Fruit fly (Drosophila melanogaster): Measurements from ENCODE around the gene nom.

DNA sequence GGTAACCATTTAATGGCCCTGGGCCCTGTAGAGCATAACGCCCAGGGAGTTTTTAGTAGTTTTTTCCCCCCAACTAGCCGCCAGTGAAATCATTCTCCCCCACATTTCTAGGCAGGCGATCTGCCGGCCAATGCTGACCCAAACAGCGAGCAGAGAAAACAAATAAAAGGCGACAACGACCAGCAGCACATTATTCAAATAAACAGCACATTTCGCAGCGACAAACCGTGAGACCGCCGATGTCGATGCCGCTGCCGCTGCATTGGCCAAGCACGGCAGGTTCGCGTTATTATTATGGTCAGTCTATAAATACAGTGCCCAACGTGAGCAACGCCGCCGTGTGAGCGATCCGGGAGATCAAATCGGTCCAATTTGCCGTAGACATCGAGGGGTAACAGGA lies 4.1 kb upstream of the nom start, which contains the start of gene CG11760:
- TF ChIP-seq CG32006 (GFP tag; optimal IDR thresholded peaks at IDR 0.05) (no peak), CG3919 (GFP tag; optimal IDR thresholded peaks at IDR 0.05) (no peak), CG10631 (GFP tag; optimal IDR thresholded peaks at IDR 0.05) (no peak), Eip93F (GFP tag; optimal IDR thresholded peaks at IDR 0.05) (no peak), achi (GFP tag; optimal IDR thresholded peaks at IDR 0.05) (no peak), Blimp-1 (GFP tag; optimal IDR thresholded peaks at IDR 0.05) (no peak), CG8119 (GFP tag; IDR thresholded peaks at IDR 0.05) (no peak), cyc (GFP tag; optimal IDR thresholded peaks at IDR 0.05) (no peak), esn (GFP tag; optimal IDR thresholded peaks at IDR 0.05) (no peak), net (GFP tag; optimal IDR thresholded peaks at IDR 0.05) (no peak)

Data from whole organism, prepupa.